Fruit fly (Drosophila melanogaster): ENCODE data around the gene CG4661.

DNA sequence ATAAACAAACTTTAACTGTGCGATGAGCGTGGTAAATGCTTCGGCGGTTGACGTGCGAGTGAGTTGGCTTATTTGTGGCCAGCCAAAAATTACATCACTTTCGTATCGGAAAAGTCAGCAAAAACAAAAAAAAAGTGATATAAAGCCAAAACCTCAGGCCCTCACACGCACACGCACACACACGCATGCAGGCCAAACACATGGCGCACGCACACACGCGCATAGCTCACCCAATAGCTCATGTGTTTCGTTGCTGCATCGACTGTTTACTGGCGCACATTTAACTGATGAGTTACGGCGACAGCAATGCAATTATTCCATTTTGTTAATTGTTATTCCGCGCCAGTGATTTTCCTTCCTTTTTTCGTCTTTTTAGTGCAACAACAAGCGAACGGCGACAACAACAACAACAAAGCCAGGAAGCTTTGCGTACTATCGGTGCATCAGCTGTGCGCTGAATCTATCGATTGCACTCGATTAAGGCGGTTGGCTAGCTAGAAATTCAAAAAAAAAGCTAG is 45.6 kb upstream of the CG4661 start, which contains the start of gene Flad1:
- TF ChIP-seq h (optimal IDR thresholded peaks at IDR 0.05): no peak
- TF ChIP-seq Myc (optimal IDR thresholded peaks at IDR 0.05): no peak
- no peak for TF ChIP-seq Sin3A (optimal IDR thresholded peaks at IDR 0.05)
- TF ChIP-seq psq (optimal IDR thresholded peaks at IDR 0.05): no peak
- no peak for TF ChIP-seq insv (optimal IDR thresholded peaks at IDR 0.05)
- TF ChIP-seq ttk (optimal IDR thresholded peaks at IDR 0.05): no peak
